Worm (Caenorhabditis elegans): ENCODE results near the gene deg-3.

DNA sequence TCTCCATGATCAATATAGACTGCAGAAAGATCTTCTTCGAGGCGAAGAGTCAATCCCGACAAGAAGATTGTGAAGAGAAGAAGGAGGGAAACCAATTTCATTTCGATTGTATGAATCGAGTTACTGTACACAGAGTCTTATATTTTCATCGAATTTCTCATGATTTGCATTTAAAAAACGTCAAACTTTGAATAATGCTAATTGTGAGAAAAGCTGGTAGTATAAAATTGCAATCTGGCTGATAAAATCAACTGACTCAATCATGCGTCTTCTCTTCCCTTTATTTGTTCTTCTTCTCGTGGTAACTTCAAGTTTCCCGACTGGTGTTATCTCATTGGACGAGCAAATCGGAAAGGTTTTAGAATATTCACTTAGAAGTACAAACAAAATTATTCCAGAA lies 24.6 kb downstream of the deg-3 start, which contains the start of the genes K03B8.11 and K03B8.14:
- no peak for TF ChIP-seq fkh-6 (tag; optimal IDR thresholded peaks at IDR 0.05)
- TF ChIP-seq pqm-1 (tag; optimal IDR thresholded peaks at IDR 0.05): no peak
- no peak for TF ChIP-seq ceh-48 (tag; optimal IDR thresholded peaks at IDR 0.05)
- no peak for TF ChIP-seq pha-4 (tag; optimal IDR thresholded peaks at IDR 0.05)
- TF ChIP-seq ama-1 (optimal IDR thresholded peaks at IDR 0.05): no peak
- no peak for TF ChIP-seq unc-3 (GFP tag; conservative IDR thresholded peaks at IDR 0.05)
- TF ChIP-seq unc-3 (tag; optimal IDR thresholded peaks at IDR 0.05): no peak
- TF ChIP-seq nhr-232 (tag; optimal IDR thresholded peaks at IDR 0.05): no peak
- no peak for TF ChIP-seq nhr-11 (tag; optimal IDR thresholded peaks at IDR 0.05)
- TF ChIP-seq eyg-1 (tag; optimal IDR thresholded peaks at IDR 0.05): no peak
- TF ChIP-seq ceh-2 (tag; optimal IDR thresholded peaks at IDR 0.05): no peak
- no peak for TF ChIP-seq F13H6.1 (tag; optimal IDR thresholded peaks at IDR 0.05)

Data from whole organism, late embryonic.